Fruit fly (Drosophila melanogaster): ENCODE results near the gene Unc-76.
A peak's percentile ranks its signal among the peaks of the same experiment; 100 is the strongest.

Unc-76 gene

dm6 chrX:2136831-2137452 lies 56.5 kb downstream of the Unc-76 start (continued):
- TF ChIP-seq CG6254 (GFP tag; optimal IDR thresholded peaks at IDR 0.05) (peak; percentile 98), CG1792 (GFP tag; optimal IDR thresholded peaks at IDR 0.05) (peak; percentile 100), bsh (GFP tag; optimal IDR thresholded peaks at IDR 0.05) (peak; percentile 96 to 100), ham (GFP tag; IDR thresholded peaks at IDR 0.05) (peak; percentile 100), CG14014 (GFP tag; IDR thresholded peaks at IDR 0.05) (peak; percentile 100), CG11504 (tag; optimal IDR thresholded peaks at IDR 0.05) (peak; percentile 99), CG13296 (GFP tag; optimal IDR thresholded peaks at IDR 0.05) (peak; percentile 100), Sox102F (GFP tag; optimal IDR thresholded peaks at IDR 0.05) (peak; percentile 100), sens-2 (GFP tag; IDR thresholded peaks at IDR 0.05) (peak; percentile 100), Dp (GFP tag; optimal IDR thresholded peaks at IDR 0.05) (peak; percentile 38), lola (GFP tag; optimal IDR thresholded peaks at IDR 0.05) (peak in 1 of 3 experiments; percentile 100), CG18619 (GFP tag; optimal IDR thresholded peaks at IDR 0.05) (peak; percentile 100), CG17802 (tag; optimal IDR thresholded peaks at IDR 0.05) (peak; percentile 97), CG15514 (GFP tag; optimal IDR thresholded peaks at IDR 0.05) (peak; percentile 96), trh (GFP tag; optimal IDR thresholded peaks at IDR 0.05) (peak; percentile 100), CG4820 (GFP tag; optimal IDR thresholded peaks at IDR 0.05) (peak; percentile 99), ssp (GFP tag; IDR thresholded peaks at IDR 0.05) (peak; percentile 97), Oaz (GFP tag; IDR thresholded peaks at IDR 0.05) (peak; percentile 100), pros (GFP tag; optimal IDR thresholded peaks at IDR 0.05) (no peak), Xrp1 (GFP tag; IDR thresholded peaks at IDR 0.05) (peak; percentile 100), Bgb (GFP tag; IDR thresholded peaks at IDR 0.05; ENCODE audit: partially characterized antibody) (peak; percentile 39; the same call in 1 of the 2 replicates), dimm (GFP tag; IDR thresholded peaks at IDR 0.05) (peak; percentile 100), tx (GFP tag; optimal IDR thresholded peaks at IDR 0.05) (peak; percentile 100), HLH54F (GFP tag; optimal IDR thresholded peaks at IDR 0.05) (peak; percentile 100), Trl (optimal IDR thresholded peaks at IDR 0.05) (peak; percentile 62 to 76), Trl (GFP tag; optimal IDR thresholded peaks at IDR 0.05) (peak; percentile 100), CG4730 (GFP tag; IDR thresholded peaks at IDR 0.05) (peak; percentile 100), ase (GFP tag; IDR thresholded peaks at IDR 0.05) (peak; percentile 100), lmd (GFP tag; IDR thresholded peaks at IDR 0.05) (peak; percentile 100), CG4424 (GFP tag; optimal IDR thresholded peaks at IDR 0.05) (peak; percentile 100), dysf (GFP tag; IDR thresholded peaks at IDR 0.05) (peak; percentile 100), gcm2 (GFP tag; optimal IDR thresholded peaks at IDR 0.05) (peak; percentile 99), ATbp (GFP tag; optimal IDR thresholded peaks at IDR 0.05) (peak; percentile 100), CG4282 (GFP tag; optimal IDR thresholded peaks at IDR 0.05) (peak; percentile 99), CG17568 (GFP tag; optimal IDR thresholded peaks at IDR 0.05) (peak; percentile 100), Meics (GFP tag; optimal IDR thresholded peaks at IDR 0.05) (peak; percentile 99), Hsf (GFP tag; optimal IDR thresholded peaks at IDR 0.05) (peak; percentile 100), Ssrp (tag; optimal IDR thresholded peaks at IDR 0.05) (peak; percentile 100), Hr78 (GFP tag; optimal IDR thresholded peaks at IDR 0.05) (peak in 1 of 2 experiments; percentile 95), CG6765 (GFP tag; optimal IDR thresholded peaks at IDR 0.05) (peak; percentile 97), Oli (tag; optimal IDR thresholded peaks at IDR 0.05) (peak; percentile 100), CG10565 (GFP tag; optimal IDR thresholded peaks at IDR 0.05) (peak; percentile 100), Dbx (GFP tag; IDR thresholded peaks at IDR 0.05) (peak; percentile 100), Atf-2 (GFP tag; optimal IDR thresholded peaks at IDR 0.05) (peak; percentile 100), CG2678 (tag; optimal IDR thresholded peaks at IDR 0.05) (peak; percentile 100), tio (GFP tag; optimal IDR thresholded peaks at IDR 0.05) (peak; percentile 99), CG9609 (GFP tag; optimal IDR thresholded peaks at IDR 0.05) (peak; percentile 100), Camta (GFP tag; optimal IDR thresholded peaks at IDR 0.05) (peak; percentile 100), Dip2 (GFP tag; IDR thresholded peaks at IDR 0.05) (peak; percentile 85)
